Worm (Caenorhabditis elegans) whole organism, L4 larva: ENCODE results near the gene mtx-2.

ENCODE experiments used
- D1046.2 ChIP-seq: fragments of 200-800 bp; sonication (Bioruptor generic); IDR thresholded peaks from 2 replicates; pipeline ENCODE4 v1.3.6; 2022; ENCODE audit warnings: missing genetic modification characterization, missing compliant biosample characterization
- F37D6.2 ChIP-seq: sonication (generic microtip); optimal IDR thresholded peaks from 2 replicates; lab custom pipeline; 2016; ENCODE audit warnings: mild to moderate bottlenecking, missing genetic modification characterization, missing compliant biosample characterization
- F44E2.7 ChIP-seq: fragments of 200-800 bp; sonication (Bioruptor generic); IDR thresholded peaks from 2 replicates; pipeline ENCODE4 v2.1.2; 2022; ENCODE audit warnings: missing genetic modification characterization, missing compliant biosample characterization
- F49E8.2 ChIP-seq: sonication (generic microtip); optimal IDR thresholded peaks from 2 replicates; lab custom pipeline; 2016; ENCODE audit warnings: missing compliant biosample characterization, mild to moderate bottlenecking, missing genetic modification characterization, borderline replicate concordance
- Y48G9A.11 ChIP-seq: fragments of 200-800 bp; sonication (Bioruptor generic); IDR thresholded peaks from 2 replicates; pipeline ENCODE4 v1.3.6; 2022; ENCODE audit warnings: missing genetic modification reagents, missing genetic modification characterization, missing compliant biosample characterization
- ZK337.2 ChIP-seq: fragments of 200-800 bp; sonication (Bioruptor generic); IDR thresholded peaks from 2 replicates; pipeline ENCODE4 v1.3.6; 2022; ENCODE audit warnings: missing genetic modification reagents, missing genetic modification characterization, missing compliant biosample characterization
- aha-1 ChIP-seq: fragments of 150-350 bp; peaks from one replicate; lab custom pipeline; 2014; ENCODE audit warnings: missing biosample characterization, missing genetic modification characterization
- arid-1 ChIP-seq: fragments of 200-800 bp; sonication (Bioruptor generic); conservative IDR thresholded peaks from 2 replicates; pipeline ENCODE4 v1.3.6; 2022; ENCODE audit warnings: missing genetic modification reagents, missing genetic modification characterization, missing compliant biosample characterization
- attf-4 ChIP-seq: sonication (generic microtip); optimal IDR thresholded peaks from 3 replicates; lab custom pipeline; 2017; ENCODE audit warnings: missing biosample characterization, missing genetic modification characterization
- ceh-20 ChIP-seq: fragments of 200-800 bp; sonication (Bioruptor generic); IDR thresholded peaks from 2 replicates; pipeline ENCODE4 v1.3.6; 2022; ENCODE audit warnings: missing genetic modification reagents, missing genetic modification characterization, missing compliant biosample characterization
- ceh-28 ChIP-seq: fragments of 150-350 bp; optimal IDR thresholded peaks from 2 replicates; lab custom pipeline; 2014; ENCODE audit warnings: missing biosample characterization, missing genetic modification reagents, missing genetic modification characterization
- ceh-32 ChIP-seq: sonication (generic microtip); optimal IDR thresholded peaks from 2 replicates; lab custom pipeline; 2016; ENCODE audit warnings: mild to moderate bottlenecking, missing genetic modification characterization, missing compliant biosample characterization; ENCODE audit not compliant: poor library complexity
- ceh-44 ChIP-seq: fragments of 200-800 bp; sonication (Bioruptor generic); IDR thresholded peaks from 2 replicates; pipeline ENCODE4 v1.3.6; 2022; ENCODE audit warnings: missing genetic modification reagents, missing genetic modification characterization, missing compliant biosample characterization
- ceh-62 ChIP-seq: sonication (generic microtip); optimal IDR thresholded peaks from 2 replicates; lab custom pipeline; 2017; ENCODE audit warnings: missing biosample characterization, missing genetic modification characterization
- ces-1 ChIP-seq: fragments of 150-350 bp; sonication (generic microtip); optimal IDR thresholded peaks from 4 replicates; lab custom pipeline; 2014; ENCODE audit warnings: missing biosample characterization, missing genetic modification reagents, missing genetic modification characterization
- daf-19 ChIP-seq: fragments of 200-800 bp; sonication (Bioruptor generic); conservative IDR thresholded peaks from 2 replicates; pipeline ENCODE4 v1.3.6; 2022; ENCODE audit warnings: missing genetic modification characterization, missing compliant biosample characterization
- daf-8 ChIP-seq: fragments of 200-800 bp; sonication (Bioruptor generic); IDR thresholded peaks from 2 replicates; pipeline ENCODE4 v1.3.6; 2022; ENCODE audit warnings: missing genetic modification characterization, missing compliant biosample characterization
- dpl-1 ChIP-seq: fragments of 150-350 bp; optimal IDR thresholded peaks from 2 replicates; lab custom pipeline; 2014; ENCODE audit warnings: missing biosample characterization, missing genetic modification reagents, missing genetic modification characterization
- dve-1 ChIP-seq: sonication (generic microtip); optimal IDR thresholded peaks from 2 replicates; lab custom pipeline; 2017; ENCODE audit warnings: antibody characterized with exemption, mild to moderate bottlenecking, missing genetic modification characterization, missing compliant biosample characterization; ENCODE audit not compliant: insufficient read depth
- hlh-30 ChIP-seq: sonication (generic microtip); optimal IDR thresholded peaks from 2 replicates; lab custom pipeline; 2017; ENCODE audit warnings: antibody characterized with exemption, mild to moderate bottlenecking, missing genetic modification characterization, missing compliant biosample characterization; ENCODE audit not compliant: insufficient read depth
- lim-7 ChIP-seq: fragments of 200-800 bp; sonication (Bioruptor generic); IDR thresholded peaks from 2 replicates; pipeline ENCODE4 v1.3.6; 2022; ENCODE audit warnings: missing genetic modification characterization, missing compliant biosample characterization
- lin-1 ChIP-seq: fragments of 200-800 bp; sonication (Bioruptor generic); IDR thresholded peaks from 2 replicates; pipeline ENCODE4 v1.3.6; 2022; ENCODE audit warnings: missing genetic modification reagents, missing genetic modification characterization, missing compliant biosample characterization
- lin-29 ChIP-seq: fragments of 200-800 bp; sonication (Bioruptor generic); IDR thresholded peaks from 2 replicates; pipeline ENCODE4 v1.3.6; 2022; ENCODE audit warnings: missing genetic modification reagents, missing genetic modification characterization, missing compliant biosample characterization
- lin-39 ChIP-seq: fragments of 150-350 bp; optimal IDR thresholded peaks from 2 replicates; lab custom pipeline; 2014; ENCODE audit warnings: missing biosample characterization, missing genetic modification reagents, missing genetic modification characterization
- lsy-2 ChIP-seq, 2 experiments: fragments of 150-350 bp in 1 of 2; sonication (generic microtip) in 1 of 2; optimal IDR thresholded peaks; 2 replicates each; lab custom pipeline; 2014 to 2017; ENCODE audit warnings: missing biosample characterization in 2 of 2, missing genetic modification characterization in 2 of 2
- madf-5 ChIP-seq, 2 experiments: fragments of 200-800 bp; sonication (Bioruptor generic); IDR thresholded peaks; 2 replicates each; pipeline ENCODE4 v1.3.6; 2022; ENCODE audit warnings: missing compliant biosample characterization in 2 of 2, missing genetic modification characterization in 2 of 2
- madf-9 ChIP-seq: fragments of 200-800 bp; sonication (Bioruptor generic); conservative IDR thresholded peaks from 2 replicates; pipeline ENCODE4 v1.3.6; 2022; ENCODE audit warnings: missing genetic modification reagents, missing genetic modification characterization, missing compliant biosample characterization
- mdt-29 ChIP-seq: fragments of 200-800 bp; sonication (Bioruptor generic); IDR thresholded peaks from 2 replicates; pipeline ENCODE4 v1.3.6; 2022; ENCODE audit warnings: missing genetic modification reagents, missing genetic modification characterization, missing compliant biosample characterization
- mxl-2 ChIP-seq: fragments of 200-800 bp; sonication (Bioruptor generic); conservative IDR thresholded peaks from 2 replicates; pipeline ENCODE4 v1.3.6; 2022; ENCODE audit warnings: missing genetic modification reagents, missing genetic modification characterization, missing compliant biosample characterization
- nhr-102 ChIP-seq: sonication (generic microtip); optimal IDR thresholded peaks from 2 replicates; lab custom pipeline; 2016; ENCODE audit warnings: mild to moderate bottlenecking, missing genetic modification characterization, moderate library complexity, missing compliant biosample characterization
- nhr-25 ChIP-seq: sonication (generic microtip); optimal IDR thresholded peaks from 2 replicates; lab custom pipeline; 2017; ENCODE audit warnings: missing genetic modification characterization, mild to moderate bottlenecking, missing compliant biosample characterization, antibody characterized with exemption, moderate library complexity, borderline replicate concordance; ENCODE audit not compliant: insufficient read depth
- nhr-28 ChIP-seq: fragments of 150-350 bp; optimal IDR thresholded peaks from 2 replicates; lab custom pipeline; 2014; ENCODE audit warnings: missing biosample characterization, missing genetic modification characterization
- nhr-48 ChIP-seq: sonication (generic microtip); optimal IDR thresholded peaks from 2 replicates; lab custom pipeline; 2016; ENCODE audit warnings: mild to moderate bottlenecking, missing genetic modification characterization, missing compliant biosample characterization
- pha-4 ChIP-seq, 2 experiments: fragments of 150-350 bp in 1 of 2; fragments of 200-800 bp in 1 of 2; sonication (Bioruptor generic) in 1 of 2; IDR thresholded peaks in 1 of 2; optimal IDR thresholded peaks in 1 of 2; 2 replicates each; pipeline versions ENCODE4 v1.3.6 to Lab custom; 2014 to 2022; ENCODE audit warnings: missing genetic modification characterization in 2 of 2, missing genetic modification reagents in 2 of 2, missing biosample characterization in 1 of 2, missing compliant biosample characterization in 1 of 2
- sdz-12 ChIP-seq: fragments of 200-800 bp; sonication (Bioruptor generic); optimal IDR thresholded peaks from 2 replicates; lab custom pipeline; 2018; ENCODE audit warnings: mild to moderate bottlenecking, missing genetic modification characterization, missing compliant biosample characterization
- skn-1 ChIP-seq: fragments of 150-350 bp; optimal IDR thresholded peaks from 2 replicates; lab custom pipeline; 2014; ENCODE audit warnings: missing biosample characterization, missing genetic modification characterization
- spr-1 ChIP-seq: sonication (generic microtip); optimal IDR thresholded peaks from 2 replicates; lab custom pipeline; 2016; ENCODE audit warnings: mild to moderate bottlenecking, missing genetic modification characterization, missing compliant biosample characterization
- tra-1 ChIP-seq: fragments of 200-800 bp; sonication (Bioruptor generic); IDR thresholded peaks from 2 replicates; pipeline ENCODE4 v1.3.6; 2022; ENCODE audit warnings: missing genetic modification reagents, missing genetic modification characterization, missing compliant biosample characterization
- unc-39 ChIP-seq: sonication (generic microtip); optimal IDR thresholded peaks from 2 replicates; lab custom pipeline; 2017; ENCODE audit warnings: missing biosample characterization, missing genetic modification characterization
- vab-7 ChIP-seq: fragments of 200-800 bp; sonication (Bioruptor generic); IDR thresholded peaks from 2 replicates; pipeline ENCODE4 v1.3.6; 2022; ENCODE audit warnings: missing genetic modification reagents, missing genetic modification characterization, missing compliant biosample characterization
- zag-1 ChIP-seq: fragments of 150-350 bp; optimal IDR thresholded peaks from 2 replicates; lab custom pipeline; 2014; ENCODE audit warnings: missing biosample characterization, missing genetic modification characterization
- zfp-2 ChIP-seq: sonication (generic microtip); optimal IDR thresholded peaks from 2 replicates; lab custom pipeline; 2016; ENCODE audit warnings: mild to moderate bottlenecking, missing genetic modification characterization, missing compliant biosample characterization
- ztf-11 ChIP-seq: fragments of 150-350 bp; optimal IDR thresholded peaks from 2 replicates; lab custom pipeline; 2014; ENCODE audit warnings: missing biosample characterization, missing genetic modification characterization

Gene mtx-2

ce11 chrIII:7769965-7770364 is 6.6 kb upstream of the mtx-2 start, which contains the start of gene snu-23 (continued):
- TF ChIP-seq ces-1 (GFP tag; lab: Kevin White, UChicago), result no peak
- TF ChIP-seq vab-7 (GFP tag; lab: Robert Waterston, UW), result no peak
- no peak for TF ChIP-seq nhr-25
- TF ChIP-seq lin-1, result no peak
- no peak for TF ChIP-seq madf-9 (GFP tag; lab: Robert Waterston, UW)
- TF ChIP-seq daf-8 (GFP tag; lab: Robert Waterston, UW), result no peak
- no peak for TF ChIP-seq ceh-20 (GFP tag; lab: Robert Waterston, UW)
- TF ChIP-seq nhr-28, result peak; percentile 28
- TF ChIP-seq zag-1 (tag; lab: Kevin White, UChicago), result no peak
- TF ChIP-seq dpl-1, result peak; percentile 23
- no peak for TF ChIP-seq lin-39 (tag; lab: Kevin White, UChicago)
- TF ChIP-seq lsy-2 (tag; optimal IDR thresholded peaks at IDR 0.05; lab: Kevin White, UChicago), result peak; percentile 54 to 96
- TF ChIP-seq nhr-48 (tag; lab: Kevin White, UChicago), result no peak
- TF ChIP-seq unc-39 (tag; lab: Kevin White, UChicago), result no peak
- TF ChIP-seq dve-1 (tag; lab: Kevin White, UChicago), result no peak

- TF ChIP-seq attf-4 (tag; lab: Kevin White, UChicago) (no peak), skn-1 (no peak), dve-1 (tag; lab: Kevin White, UChicago) (no peak), ztf-11 (tag; lab: Kevin White, UChicago) (no peak), ceh-28 (no peak), D1046.2 (GFP tag; lab: Robert Waterston, UW) (no peak), nhr-48 (tag; lab: Kevin White, UChicago) (no peak), ceh-44 (GFP tag; lab: Robert Waterston, UW) (no peak), lin-1 (no peak), F44E2.7 (GFP tag; lab: Robert Waterston, UW) (no peak), dpl-1 (no peak), madf-9 (GFP tag; lab: Robert Waterston, UW) (no peak), ceh-32 (no peak), aha-1 (no peak), pha-4 (GFP tag; IDR thresholded peaks at IDR 0.05; lab: Robert Waterston, UW) (no peak), pha-4 (tag; optimal IDR thresholded peaks at IDR 0.05; lab: Kevin White, UChicago) (no peak), F49E8.2 (tag; lab: Kevin White, UChicago) (no peak), zfp-2 (no peak), arid-1 (GFP tag; lab: Robert Waterston, UW) (no peak)
These were observed 5.6 kb upstream of the mtx-2 start, which contains the start of gene ZK686.3 for ce11 chrIII:7768963-7769362. TSS of gene ZK686.3 (minus strand) at chrIII:7769063.

- TF ChIP-seq lim-7 (no peak), mdt-29 (no peak), nhr-102 (tag; lab: Kevin White, UChicago) (no peak), mxl-2 (GFP tag; lab: Robert Waterston, UW) (no peak), ZK337.2 (GFP tag; lab: Robert Waterston, UW) (no peak), Y48G9A.11 (no peak), lin-29 (GFP tag; lab: Robert Waterston, UW) (no peak), hlh-30 (tag; lab: Kevin White, UChicago) (no peak), sdz-12 (GFP tag; lab: Kevin White, UChicago) (no peak), spr-1 (no peak), aha-1 (no peak), tra-1 (no peak), ceh-62 (tag; lab: Kevin White, UChicago) (no peak), ceh-28 (no peak), madf-5 (GFP tag; IDR thresholded peaks at IDR 0.05; lab: Robert Waterston, UW) (no peak), daf-19 (no peak), lsy-2 (tag; optimal IDR thresholded peaks at IDR 0.05; lab: Kevin White, UChicago) (no peak), skn-1 (no peak), F37D6.2 (tag; lab: Kevin White, UChicago) (no peak)
These were observed 4.0 kb upstream of the mtx-2 start, which contains the start of gene ZK686.5 for ce11 chrIII:7767415-7767814. TSS of gene ZK686.5 (minus strand) at chrIII:7767515.
